Worm (Caenorhabditis elegans) whole organism, mixed stage, embryonic: ENCODE data around the gene try-13.

Experiments
- M03D4.4 ChIP-seq: sonication (generic microtip); optimal IDR thresholded peaks from 2 replicates; lab custom pipeline; 2017; ENCODE audit warnings: mild to moderate bottlenecking, missing genetic modification characterization, missing compliant biosample characterization
- bed-3 ChIP-seq: fragments of 200-800 bp; sonication (Bioruptor generic); optimal IDR thresholded peaks from 3 replicates; lab custom pipeline; 2018; ENCODE audit warnings: mild to moderate bottlenecking, missing genetic modification characterization, moderate library complexity, missing compliant biosample characterization
- blmp-1 ChIP-seq: fragments of 150-350 bp; optimal IDR thresholded peaks from 2 replicates; lab custom pipeline; 2014; ENCODE audit warnings: missing biosample characterization, missing genetic modification characterization
- ceh-39 ChIP-seq: fragments of 150-350 bp; optimal IDR thresholded peaks from 2 replicates; lab custom pipeline; 2014; ENCODE audit warnings: missing biosample characterization, missing genetic modification characterization
- ceh-43 ChIP-seq: fragments of 200-800 bp; sonication (Bioruptor generic); optimal IDR thresholded peaks from 2 replicates; lab custom pipeline; 2018; ENCODE audit warnings: mild to moderate bottlenecking, missing genetic modification characterization, moderate library complexity, missing compliant biosample characterization
- ceh-83 ChIP-seq: fragments of 200-800 bp; sonication (Bioruptor generic); optimal IDR thresholded peaks from 2 replicates; lab custom pipeline; 2018; ENCODE audit warnings: mild to moderate bottlenecking, missing genetic modification characterization, missing compliant biosample characterization
- ces-1 ChIP-seq: fragments of 150-350 bp; optimal IDR thresholded peaks from 2 replicates; lab custom pipeline; 2014; ENCODE audit warnings: missing biosample characterization, missing genetic modification reagents, missing genetic modification characterization
- cnd-1 ChIP-seq: fragments of 200-800 bp; sonication (Bioruptor generic); optimal IDR thresholded peaks from 2 replicates; lab custom pipeline; 2018; ENCODE audit warnings: mild to moderate bottlenecking, missing genetic modification characterization, missing compliant biosample characterization
- drap-1 ChIP-seq: fragments of 200-800 bp; sonication (Bioruptor generic); optimal IDR thresholded peaks from 3 replicates; lab custom pipeline; 2018; ENCODE audit warnings: mild to moderate bottlenecking, missing genetic modification characterization, missing compliant biosample characterization
- elt-1 ChIP-seq: sonication (generic microtip); optimal IDR thresholded peaks from 2 replicates; lab custom pipeline; 2017; ENCODE audit warnings: missing genetic modification characterization, mild to moderate bottlenecking, missing compliant biosample characterization, antibody characterized with exemption, moderate library complexity, borderline replicate concordance; ENCODE audit not compliant: insufficient read depth
- elt-3 ChIP-seq: fragments of 150-350 bp; optimal IDR thresholded peaks from 2 replicates; lab custom pipeline; 2014; ENCODE audit warnings: missing biosample characterization, missing genetic modification characterization
- flh-1 ChIP-seq: fragments of 200-800 bp; sonication (Bioruptor generic); optimal IDR thresholded peaks from 2 replicates; lab custom pipeline; 2018; ENCODE audit warnings: mild to moderate bottlenecking, missing genetic modification characterization, moderate library complexity, missing compliant biosample characterization
- ham-2 ChIP-seq: fragments of 200-800 bp; sonication (Bioruptor generic); optimal IDR thresholded peaks from 2 replicates; lab custom pipeline; 2018; ENCODE audit warnings: mild to moderate bottlenecking, missing genetic modification characterization, missing compliant biosample characterization
- hlh-1 ChIP-seq: fragments of 150-350 bp; optimal IDR thresholded peaks from 2 replicates; lab custom pipeline; 2014; ENCODE audit warnings: missing biosample characterization, missing genetic modification reagents, missing genetic modification characterization
- lin-13 ChIP-seq: fragments of 150-350 bp; optimal IDR thresholded peaks from 2 replicates; lab custom pipeline; 2014; ENCODE audit warnings: missing biosample characterization, missing genetic modification characterization
- lin-32 ChIP-seq: fragments of 200-800 bp; sonication (Bioruptor generic); optimal IDR thresholded peaks from 2 replicates; lab custom pipeline; 2018; ENCODE audit warnings: mild to moderate bottlenecking, missing genetic modification characterization, missing compliant biosample characterization
- lsy-2 ChIP-seq: fragments of 150-350 bp; optimal IDR thresholded peaks from 2 replicates; lab custom pipeline; 2014; ENCODE audit warnings: missing biosample characterization, missing genetic modification characterization
- mab-5 ChIP-seq: fragments of 150-350 bp; optimal IDR thresholded peaks from 2 replicates; lab custom pipeline; 2014; ENCODE audit warnings: missing biosample characterization, missing genetic modification characterization
- mep-1 ChIP-seq: fragments of 150-350 bp; optimal IDR thresholded peaks from 2 replicates; lab custom pipeline; 2017; ENCODE audit warnings: missing biosample characterization, missing genetic modification reagents, missing genetic modification characterization, inconsistent platforms
- mls-2 ChIP-seq: sonication (generic microtip); optimal IDR thresholded peaks from 2 replicates; lab custom pipeline; 2016; ENCODE audit warnings: mild to moderate bottlenecking, missing genetic modification characterization, moderate library complexity, missing compliant biosample characterization
- nhr-2 ChIP-seq: fragments of 150-350 bp; optimal IDR thresholded peaks from 2 replicates; lab custom pipeline; 2014; ENCODE audit warnings: missing biosample characterization, missing genetic modification characterization
- nhr-237 ChIP-seq: fragments of 150-350 bp; optimal IDR thresholded peaks from 2 replicates; lab custom pipeline; 2014; ENCODE audit warnings: missing biosample characterization, missing genetic modification characterization
- nhr-28 ChIP-seq: fragments of 150-350 bp; optimal IDR thresholded peaks from 2 replicates; lab custom pipeline; 2014; ENCODE audit warnings: missing biosample characterization, missing genetic modification characterization
- nhr-76 ChIP-seq: sonication (generic microtip); optimal IDR thresholded peaks from 2 replicates; lab custom pipeline; 2017; ENCODE audit warnings: missing biosample characterization, missing genetic modification characterization
- sem-2 ChIP-seq: fragments of 200-800 bp; sonication (Bioruptor generic); optimal IDR thresholded peaks from 2 replicates; lab custom pipeline; 2018; ENCODE audit warnings: mild to moderate bottlenecking, missing genetic modification characterization, missing compliant biosample characterization
- snpc-4 ChIP-seq: fragments of 150-350 bp; optimal IDR thresholded peaks from 2 replicates; lab custom pipeline; 2014; ENCODE audit warnings: missing biosample characterization, missing genetic modification characterization
- sptf-1 ChIP-seq: sonication (generic microtip); optimal IDR thresholded peaks from 2 replicates; lab custom pipeline; 2017; ENCODE audit warnings: mild to moderate bottlenecking, missing genetic modification characterization, moderate library complexity, missing compliant biosample characterization
- unc-39 ChIP-seq: fragments of 150-350 bp; optimal IDR thresholded peaks from 2 replicates; lab custom pipeline; 2014; ENCODE audit warnings: missing biosample characterization, missing genetic modification characterization
- unc-62 ChIP-seq: fragments of 150-350 bp; optimal IDR thresholded peaks from 2 replicates; lab custom pipeline; 2014; ENCODE audit warnings: missing biosample characterization, missing genetic modification reagents, missing genetic modification characterization
- zip-8 ChIP-seq: fragments of 150-350 bp; optimal IDR thresholded peaks from 2 replicates; lab custom pipeline; 2014; ENCODE audit warnings: missing biosample characterization, missing genetic modification characterization
- ztf-11 ChIP-seq: fragments of 150-350 bp; optimal IDR thresholded peaks from 2 replicates; lab custom pipeline; 2014; ENCODE audit warnings: missing biosample characterization, missing genetic modification characterization

The try-13 gene

ce11 chrV:7439807-7440206 lies at the start of gene try-13:
Gene try-13 (plus strand): TSS chrV:7440107.
- no peak for TF ChIP-seq ceh-43 (GFP tag; lab: Kevin White, UChicago)
- TF ChIP-seq nhr-237 (tag; lab: Kevin White, UChicago), result no peak
- no peak for TF ChIP-seq bed-3 (GFP tag; lab: Kevin White, UChicago)
- TF ChIP-seq ceh-83 (GFP tag; lab: Kevin White, UChicago), result no peak
- TF ChIP-seq lsy-2, result no peak
- no peak for TF ChIP-seq ztf-11
- TF ChIP-seq drap-1 (GFP tag; lab: Kevin White, UChicago), result no peak
- TF ChIP-seq nhr-2 (tag; lab: Kevin White, UChicago), result no peak
- no peak for TF ChIP-seq lin-13
- no peak for TF ChIP-seq snpc-4 (tag; lab: Kevin White, UChicago)

- no peak for TF ChIP-seq ztf-11
- TF ChIP-seq lin-13, result no peak
- no peak for TF ChIP-seq drap-1 (GFP tag; lab: Kevin White, UChicago)
- no peak for TF ChIP-seq mls-2 (tag; lab: Kevin White, UChicago)
- no peak for TF ChIP-seq blmp-1 (tag; lab: Kevin White, UChicago)
- no peak for TF ChIP-seq ceh-43 (GFP tag; lab: Kevin White, UChicago)
- TF ChIP-seq flh-1 (GFP tag; lab: Kevin White, UChicago), result no peak
- TF ChIP-seq mab-5 (tag; lab: Kevin White, UChicago), result no peak
- TF ChIP-seq nhr-2 (tag; lab: Kevin White, UChicago), result no peak
- TF ChIP-seq mep-1, result no peak
- TF ChIP-seq ces-1 (GFP tag; lab: Kevin White, UChicago), result no peak
- TF ChIP-seq snpc-4 (tag; lab: Kevin White, UChicago), result no peak
- no peak for TF ChIP-seq hlh-1 (tag; lab: Kevin White, UChicago)
- no peak for TF ChIP-seq nhr-28 (tag; lab: Kevin White, UChicago)
- TF ChIP-seq elt-1 (tag; lab: Kevin White, UChicago), result no peak
- no peak for TF ChIP-seq lin-32
- TF ChIP-seq ceh-39 (tag; lab: Kevin White, UChicago), result no peak
- TF ChIP-seq sptf-1 (tag; lab: Kevin White, UChicago), result no peak
- no peak for TF ChIP-seq elt-3 (tag; lab: Kevin White, UChicago)
Observed at ce11 chrV:7391933-7392332, 48.0 kb upstream of the try-13 start, which contains the start of gene fbxa-105. Gene fbxa-105 (minus strand): TSS chrV:7392029.

- no peak for TF ChIP-seq nhr-28 (tag; lab: Kevin White, UChicago)
- no peak for TF ChIP-seq flh-1 (GFP tag; lab: Kevin White, UChicago)
- TF ChIP-seq zip-8 (tag; lab: Kevin White, UChicago), result peak; percentile 33
- TF ChIP-seq lsy-2, result no peak
- TF ChIP-seq ceh-43 (GFP tag; lab: Kevin White, UChicago), result no peak
- no peak for TF ChIP-seq nhr-76 (tag; lab: Kevin White, UChicago)
- TF ChIP-seq ceh-83 (GFP tag; lab: Kevin White, UChicago), result no peak
Observed at ce11 chrV:7395359-7395758, 44.5 kb upstream of the try-13 start, which contains the start of gene srx-9. Gene srx-9 (minus strand): TSS chrV:7395459.

- TF ChIP-seq mep-1 (no peak), lsy-2 (no peak), elt-1 (tag; lab: Kevin White, UChicago) (no peak), ceh-43 (GFP tag; lab: Kevin White, UChicago) (no peak), mls-2 (tag; lab: Kevin White, UChicago) (no peak), nhr-76 (tag; lab: Kevin White, UChicago) (no peak)
Observed at ce11 chrV:7399202-7399601, 40.7 kb upstream of the try-13 start, which contains the start of gene gst-41. Gene gst-41 (minus strand): TSS chrV:7399302.

- no peak for TF ChIP-seq sem-2 (GFP tag; lab: Kevin White, UChicago)
- no peak for TF ChIP-seq nhr-76 (tag; lab: Kevin White, UChicago)
- TF ChIP-seq unc-39 (tag; lab: Kevin White, UChicago), result no peak
- no peak for TF ChIP-seq ham-2
- TF ChIP-seq nhr-237 (tag; lab: Kevin White, UChicago), result no peak
- no peak for TF ChIP-seq unc-62
- TF ChIP-seq bed-3 (GFP tag; lab: Kevin White, UChicago), result no peak
- no peak for TF ChIP-seq snpc-4 (tag; lab: Kevin White, UChicago)
- no peak for TF ChIP-seq M03D4.4 (tag; lab: Kevin White, UChicago)
- TF ChIP-seq drap-1 (GFP tag; lab: Kevin White, UChicago), result no peak
- no peak for TF ChIP-seq mls-2 (tag; lab: Kevin White, UChicago)
- TF ChIP-seq ceh-39 (tag; lab: Kevin White, UChicago), result no peak
- TF ChIP-seq hlh-1 (tag; lab: Kevin White, UChicago), result no peak
- TF ChIP-seq sptf-1 (tag; lab: Kevin White, UChicago), result no peak
- TF ChIP-seq ces-1 (GFP tag; lab: Kevin White, UChicago), result no peak
- TF ChIP-seq cnd-1, result no peak
- no peak for TF ChIP-seq ztf-11
Observed at ce11 chrV:7400095-7400494, 39.8 kb upstream of the try-13 start, which contains the start of gene cnc-9. Gene cnc-9 (minus strand): TSS chrV:7400195.
